Worm (Caenorhabditis elegans): Measurements from ENCODE around the gene degl-2.

degl-2 gene

ce11 chrIV:9647789-9648361 lies 4.6 kb downstream of the degl-2 start, which contains the start of gene amph-1:
amph-1 (minus strand) TSS chrIV:9647873.
- TF ChIP-seq elt-3 (tag; optimal IDR thresholded peaks at IDR 0.05) (no peak), dmd-4 (tag; optimal IDR thresholded peaks at IDR 0.05) (no peak), mab-5 (tag; optimal IDR thresholded peaks at IDR 0.05) (no peak), ztf-11 (tag; optimal IDR thresholded peaks at IDR 0.05) (no peak), nhr-12 (tag; optimal IDR thresholded peaks at IDR 0.05) (no peak), sem-4 (tag; optimal IDR thresholded peaks at IDR 0.05) (no peak), peb-1 (tag; optimal IDR thresholded peaks at IDR 0.05) (no peak), aly-2 (tag; optimal IDR thresholded peaks at IDR 0.05) (no peak), gmeb-1 (tag; optimal IDR thresholded peaks at IDR 0.05) (no peak), fos-1 (tag; optimal IDR thresholded peaks at IDR 0.05) (peak; percentile 54), ama-1 (optimal IDR thresholded peaks at IDR 0.05) (no peak), nhr-11 (tag; optimal IDR thresholded peaks at IDR 0.05) (no peak), skn-1 (tag; optimal IDR thresholded peaks at IDR 0.05) (no peak), sma-3 (GFP tag; optimal IDR thresholded peaks at IDR 0.05) (peak; percentile 1), lin-39 (tag; optimal IDR thresholded peaks at IDR 0.05) (no peak), lin-11 (tag; optimal IDR thresholded peaks at IDR 0.05) (no peak), ztf-1 (GFP tag; conservative IDR thresholded peaks at IDR 0.05) (no peak), Y55F3AM.14 (GFP tag; optimal IDR thresholded peaks at IDR 0.05) (no peak), lsy-2 (tag; optimal IDR thresholded peaks at IDR 0.05) (peak in 1 of 2 experiments; percentile 41), C34F6.9 (tag; optimal IDR thresholded peaks at IDR 0.05) (peak; percentile 81), mdl-1 (tag; optimal IDR thresholded peaks at IDR 0.05) (no peak), nhr-237 (tag; optimal IDR thresholded peaks at IDR 0.05) (no peak), egl-27 (tag; optimal IDR thresholded peaks at IDR 0.05) (no peak), nhr-23 (tag; optimal IDR thresholded peaks at IDR 0.05) (no peak), nhr-77 (tag; optimal IDR thresholded peaks at IDR 0.05) (no peak), crh-2 (tag; optimal IDR thresholded peaks at IDR 0.05) (peak; percentile 78), ztf-4 (tag; optimal IDR thresholded peaks at IDR 0.05) (no peak), mbf-1 (tag; optimal IDR thresholded peaks at IDR 0.05) (no peak), lin-13 (GFP tag; optimal IDR thresholded peaks at IDR 0.05) (no peak), R02D3.7 (tag; optimal IDR thresholded peaks at IDR 0.05) (no peak), unc-55 (GFP tag; optimal IDR thresholded peaks at IDR 0.05) (peak; percentile 48), unc-39 (tag; optimal IDR thresholded peaks at IDR 0.05) (no peak), ceh-82 (tag; optimal IDR thresholded peaks at IDR 0.05) (no peak), nhr-10 (tag; optimal IDR thresholded peaks at IDR 0.05) (no peak), F13H6.1 (tag; optimal IDR thresholded peaks at IDR 0.05) (peak; percentile 42), elt-1 (tag; optimal IDR thresholded peaks at IDR 0.05) (no peak), ZK546.5 (tag; optimal IDR thresholded peaks at IDR 0.05) (no peak), zag-1 (tag; optimal IDR thresholded peaks at IDR 0.05) (no peak), nhr-129 (tag; optimal IDR thresholded peaks at IDR 0.05) (peak; percentile 31), sma-9 (GFP tag; optimal IDR thresholded peaks at IDR 0.05) (peak; percentile 51), sma-9 (tag; optimal IDR thresholded peaks at IDR 0.05) (no peak), nhr-6 (tag; optimal IDR thresholded peaks at IDR 0.05) (no peak), blmp-1 (tag; optimal IDR thresholded peaks at IDR 0.05; ENCODE audit: insufficient read depth) (peak; percentile 50), alr-1 (tag; optimal IDR thresholded peaks at IDR 0.05) (no peak), ceh-16 (tag; optimal IDR thresholded peaks at IDR 0.05) (no peak), snpc-4 (tag; optimal IDR thresholded peaks at IDR 0.05) (no peak), nhr-21 (tag; optimal IDR thresholded peaks at IDR 0.05) (peak; percentile 2), unc-62 (GFP tag; optimal IDR thresholded peaks at IDR 0.05) (no peak), nhr-25 (tag; optimal IDR thresholded peaks at IDR 0.05) (no peak)

Measured in whole organism, L2 larva.